Worm (Caenorhabditis elegans) whole organism, L4 larva: Measurements from ENCODE around the gene F59B2.3.

Experiments used
- lin-13 ChIP-seq: fragments of 150-350 bp; optimal IDR thresholded peaks from 2 replicates; lab custom pipeline; 2014; ENCODE audit warnings: missing biosample characterization, missing genetic modification reagents, missing genetic modification characterization
- skn-1 ChIP-seq: fragments of 150-350 bp; optimal IDR thresholded peaks from 2 replicates; lab custom pipeline; 2014; ENCODE audit warnings: missing biosample characterization, missing genetic modification characterization
- ztf-11 ChIP-seq: fragments of 150-350 bp; optimal IDR thresholded peaks from 2 replicates; lab custom pipeline; 2014; ENCODE audit warnings: missing biosample characterization, missing genetic modification characterization

- TF ChIP-seq skn-1 (tag; lab: Kevin White, UChicago) (no peak), ztf-11 (no peak), lin-13 (GFP tag; lab: Kevin White, UChicago) (no peak)
Measured at ce11 chrIII:8967639-8968038, 31.9 kb downstream of the F59B2.3 start, which contains the start of the genes bud-13 and rpap-2.
